Fruit fly (Drosophila melanogaster) whole organism, embryonic: Measurements from ENCODE around the gene Lamp1.
A peak's percentile ranks its signal among the peaks of the same experiment; 100 is the strongest.

Experiments used
- Atf-2 ChIP-seq: fragments of 200-800 bp; sonication (Bioruptor generic); optimal IDR thresholded peaks from 2 replicates; lab custom pipeline; 2016; ENCODE audit warnings: missing biosample characterization, missing genetic modification characterization
- Bgb ChIP-seq: fragments of 200-800 bp; sonication (Bioruptor generic); IDR thresholded peaks from 2 replicates; pipeline ENCODE4 v1.3.6; 2022; ENCODE audit warnings: missing biosample characterization, missing genetic modification characterization; ENCODE audit not compliant: partially characterized antibody
- Bteb2 ChIP-seq: fragments of 200-800 bp; sonication (Bioruptor generic); optimal IDR thresholded peaks from 2 replicates; lab custom pipeline; 2016; ENCODE audit warnings: missing biosample characterization, missing genetic modification characterization
- CG10209 ChIP-seq: fragments of 200-800 bp; sonication (Bioruptor generic); optimal IDR thresholded peaks from 3 replicates; lab custom pipeline; 2017; ENCODE audit warnings: missing biosample characterization, mild to moderate bottlenecking, missing genetic modification characterization, missing genetic modification reagents
- CG10366 ChIP-seq: fragments of 200-800 bp; sonication (Bioruptor generic); IDR thresholded peaks from 2 replicates; pipeline ENCODE4 v1.3.6; 2022; ENCODE audit warnings: missing biosample characterization, missing genetic modification characterization
- CG11085 ChIP-seq: fragments of 200-800 bp; sonication (Bioruptor generic); IDR thresholded peaks from 2 replicates; pipeline ENCODE4 v1.3.6; 2022; ENCODE audit warnings: missing biosample characterization, missing genetic modification characterization
- CG11723 ChIP-seq: fragments of 200-800 bp; sonication (Bioruptor generic); optimal IDR thresholded peaks from 2 replicates; lab custom pipeline; 2017; ENCODE audit warnings: missing biosample characterization, mild to moderate bottlenecking, missing genetic modification characterization
- CG12391 ChIP-seq: fragments of 200-800 bp; sonication (Bioruptor generic); optimal IDR thresholded peaks from 3 replicates; lab custom pipeline; 2018; ENCODE audit warnings: missing biosample characterization, mild to moderate bottlenecking, missing genetic modification characterization, moderate library complexity
- CG13775 ChIP-seq: fragments of 200-800 bp; sonication (Bioruptor generic); optimal IDR thresholded peaks from 3 replicates; lab custom pipeline; 2017; ENCODE audit warnings: missing biosample characterization, mild to moderate bottlenecking, missing genetic modification characterization
- CG1603 ChIP-seq: fragments of 200-800 bp; sonication (Bioruptor generic); optimal IDR thresholded peaks from 2 replicates; lab custom pipeline; 2019; ENCODE audit warnings: missing biosample characterization, mild to moderate bottlenecking, missing genetic modification characterization, moderate library complexity
- CG2120 ChIP-seq: fragments of 200-800 bp; sonication (Bioruptor generic); optimal IDR thresholded peaks from 3 replicates; lab custom pipeline; 2016; ENCODE audit warnings: missing biosample characterization, missing genetic modification characterization
- CG2678 ChIP-seq: fragments of 200-800 bp; sonication (Bioruptor generic); optimal IDR thresholded peaks from 3 replicates; lab custom pipeline; 2019; ENCODE audit warnings: missing biosample characterization, mild to moderate bottlenecking, missing genetic modification characterization, moderate library complexity
- CG30431 ChIP-seq: fragments of 200-800 bp; sonication (Bioruptor generic); optimal IDR thresholded peaks from 2 replicates; lab custom pipeline; 2017; ENCODE audit warnings: missing biosample characterization, missing genetic modification characterization
- CG3163 ChIP-seq: fragments of 200-800 bp; sonication (Bioruptor generic); optimal IDR thresholded peaks from 3 replicates; lab custom pipeline; 2016; ENCODE audit warnings: missing biosample characterization, missing genetic modification characterization
- CG3838 ChIP-seq: fragments of 200-800 bp; sonication (Bioruptor generic); optimal IDR thresholded peaks from 3 replicates; lab custom pipeline; 2016; ENCODE audit warnings: missing biosample characterization, missing genetic modification characterization
- CG4820 ChIP-seq: fragments of 200-800 bp; sonication (Bioruptor generic); optimal IDR thresholded peaks from 3 replicates; lab custom pipeline; 2016; ENCODE audit warnings: missing biosample characterization, missing genetic modification characterization
- CG4854 ChIP-seq: fragments of 200-800 bp; sonication (Bioruptor generic); optimal IDR thresholded peaks from 2 replicates; lab custom pipeline; 2016; ENCODE audit warnings: missing biosample characterization, missing genetic modification characterization, inconsistent platforms
- CG6791 ChIP-seq: fragments of 200-800 bp; sonication (Bioruptor generic); IDR thresholded peaks from 3 replicates; pipeline ENCODE4 v1.3.6; 2022; ENCODE audit warnings: missing biosample characterization, missing genetic modification characterization; ENCODE audit not compliant: partially characterized antibody
- CG8924 ChIP-seq: fragments of 200-800 bp; optimal IDR thresholded peaks from 3 replicates; lab custom pipeline; 2019; ENCODE audit warnings: missing biosample characterization, mild to moderate bottlenecking, missing genetic modification characterization, moderate library complexity
- CoRest ChIP-seq: fragments of 200-800 bp; sonication (Bioruptor generic); optimal IDR thresholded peaks from 3 replicates; lab custom pipeline; 2018; ENCODE audit warnings: missing biosample characterization, mild to moderate bottlenecking, missing genetic modification characterization, moderate library complexity
- Dip3 ChIP-seq: fragments of 200-800 bp; sonication (Bioruptor generic); optimal IDR thresholded peaks from 3 replicates; lab custom pipeline; 2016; ENCODE audit warnings: missing biosample characterization, missing genetic modification characterization
- Fer3 ChIP-seq: fragments of 200-800 bp; sonication (Bioruptor generic); optimal IDR thresholded peaks from 2 replicates; lab custom pipeline; 2018; ENCODE audit warnings: missing biosample characterization, mild to moderate bottlenecking, missing genetic modification characterization, moderate library complexity
- Hsf ChIP-seq: fragments of 200-800 bp; sonication (Bioruptor generic); optimal IDR thresholded peaks from 3 replicates; lab custom pipeline; 2016; ENCODE audit warnings: missing biosample characterization, missing genetic modification characterization
- MBD-R2 ChIP-seq: fragments of 200-800 bp; sonication (Bioruptor generic); IDR thresholded peaks from 2 replicates; pipeline ENCODE4 v1.3.6; 2022; ENCODE audit warnings: missing biosample characterization, missing genetic modification characterization
- Mes4 ChIP-seq: fragments of 200-800 bp; sonication (Bioruptor generic); optimal IDR thresholded peaks from 2 replicates; lab custom pipeline; 2016; ENCODE audit warnings: missing biosample characterization, missing genetic modification characterization
- NC2β ChIP-seq: fragments of 200-800 bp; sonication (Bioruptor generic); optimal IDR thresholded peaks from 2 replicates; lab custom pipeline; 2016; ENCODE audit warnings: missing biosample characterization, missing genetic modification characterization
- NfI ChIP-seq: fragments of 200-800 bp; sonication (Bioruptor generic); optimal IDR thresholded peaks from 3 replicates; lab custom pipeline; 2018; ENCODE audit warnings: missing biosample characterization, mild to moderate bottlenecking, missing genetic modification characterization, moderate library complexity
- Sry-δ ChIP-seq: fragments of 200-800 bp; sonication (Bioruptor generic); optimal IDR thresholded peaks from 2 replicates; lab custom pipeline; 2016; ENCODE audit warnings: missing biosample characterization, missing genetic modification characterization
- Stat92E ChIP-seq, 3 experiments: fragments of >200 bp in 2 of 3; fragments of 200-800 bp in 1 of 3; sonication (Bioruptor generic) in 1 of 3; optimal IDR thresholded peaks; 2 replicates each; lab custom pipeline; 2017 to 2019; ENCODE audit warnings: missing biosample characterization in 3 of 3, missing genetic modification characterization in 3 of 3, mild to moderate bottlenecking in 1 of 3, moderate library complexity in 1 of 3
- YL-1 ChIP-seq: fragments of 200-800 bp; sonication (Bioruptor generic); optimal IDR thresholded peaks from 3 replicates; lab custom pipeline; 2017; ENCODE audit warnings: missing biosample characterization, mild to moderate bottlenecking, missing genetic modification characterization
- az2 ChIP-seq: fragments of 200-800 bp; sonication (Bioruptor generic); optimal IDR thresholded peaks from 3 replicates; lab custom pipeline; 2016; ENCODE audit warnings: missing biosample characterization, missing genetic modification characterization
- bsh ChIP-seq, 2 experiments: fragments of 200-800 bp; sonication (Bioruptor generic); optimal IDR thresholded peaks; 2 replicates each; lab custom pipeline; 2017 to 2018; ENCODE audit warnings: mild to moderate bottlenecking in 2 of 2, missing biosample characterization in 2 of 2, missing genetic modification characterization in 2 of 2, moderate library complexity in 1 of 2
- chinmo ChIP-seq: fragments of 200-800 bp; sonication (Bioruptor generic); IDR thresholded peaks from 4 replicates; pipeline ENCODE4 v1.3.6; 2022; ENCODE audit warnings: missing biosample characterization, missing genetic modification characterization; ENCODE audit not compliant: partially characterized antibody
- dmrt11E ChIP-seq: fragments of 200-800 bp; sonication (Bioruptor generic); optimal IDR thresholded peaks from 3 replicates; lab custom pipeline; 2018; ENCODE audit warnings: missing biosample characterization, mild to moderate bottlenecking, missing genetic modification characterization, moderate library complexity
- dmrt99B ChIP-seq: fragments of 200-800 bp; sonication (Bioruptor generic); optimal IDR thresholded peaks from 2 replicates; lab custom pipeline; 2018; ENCODE audit warnings: missing biosample characterization, mild to moderate bottlenecking, missing genetic modification characterization, moderate library complexity
- dysf ChIP-seq: fragments of 200-800 bp; sonication (Bioruptor generic); IDR thresholded peaks from 3 replicates; pipeline ENCODE4 v1.3.6; 2022; ENCODE audit warnings: missing biosample characterization, missing genetic modification characterization
- fu2 ChIP-seq: fragments of 200-800 bp; sonication (Bioruptor generic); optimal IDR thresholded peaks from 2 replicates; lab custom pipeline; 2016; ENCODE audit warnings: missing biosample characterization, missing genetic modification characterization
- gsb-n ChIP-seq: fragments of 200-800 bp; sonication (Bioruptor generic); optimal IDR thresholded peaks from 3 replicates; lab custom pipeline; 2018; ENCODE audit warnings: missing biosample characterization, mild to moderate bottlenecking, missing genetic modification characterization
- h ChIP-seq: fragments of >200 bp; optimal IDR thresholded peaks from 2 replicates; lab custom pipeline; 2017
- lola ChIP-seq, 3 experiments: fragments of >200 bp in 2 of 3; fragments of 200-800 bp in 1 of 3; sonication (Bioruptor generic) in 1 of 3; optimal IDR thresholded peaks; 2 replicates each; lab custom pipeline; 2017 to 2019; ENCODE audit warnings: missing biosample characterization in 3 of 3, missing genetic modification characterization in 3 of 3, mild to moderate bottlenecking in 1 of 3, moderate library complexity in 1 of 3
- odd ChIP-seq: fragments of 200-800 bp; sonication (Bioruptor generic); optimal IDR thresholded peaks from 2 replicates; lab custom pipeline; 2017; ENCODE audit warnings: missing biosample characterization, mild to moderate bottlenecking, missing genetic modification characterization
- otp ChIP-seq: fragments of 200-800 bp; sonication (Bioruptor generic); IDR thresholded peaks from 3 replicates; pipeline ENCODE4, ENCODE4 v1.3.6; 2022; ENCODE audit warnings: missing biosample characterization, missing genetic modification characterization
- pan ChIP-seq, 4 experiments: fragments of >200 bp in 3 of 4; fragments of 200-800 bp in 1 of 4; sonication (Bioruptor generic) in 1 of 4; optimal IDR thresholded peaks in 3 of 4; IDR thresholded peaks in 1 of 4; 2 replicates each; pipeline versions ENCODE4 v1.3.6 to Lab custom; 2017 to 2022; ENCODE audit warnings: missing biosample characterization in 2 of 4, missing genetic modification characterization in 2 of 4, mixed read lengths in 1 of 4
- rib ChIP-seq: fragments of 200-800 bp; sonication (Bioruptor generic); IDR thresholded peaks from 2 replicates; pipeline ENCODE4 v1.3.6; 2022; ENCODE audit warnings: missing biosample characterization, missing genetic modification characterization
- sc ChIP-seq, 3 experiments: fragments of >200 bp in 2 of 3; fragments of 200-800 bp in 1 of 3; sonication (Bioruptor generic) in 1 of 3; optimal IDR thresholded peaks; 2 replicates in 2 of 3; 3 replicates in 1 of 3; lab custom pipeline; 2017; ENCODE audit warnings: mild to moderate bottlenecking in 1 of 3, missing biosample characterization in 1 of 3, missing genetic modification characterization in 1 of 3, missing genetic modification reagents in 1 of 3
- slp2 ChIP-seq: fragments of 200-800 bp; sonication (Bioruptor generic); optimal IDR thresholded peaks from 2 replicates; lab custom pipeline; 2016; ENCODE audit warnings: missing biosample characterization, missing genetic modification characterization
- vvl ChIP-seq: fragments of 200-800 bp; sonication (Bioruptor generic); IDR thresholded peaks from 2 replicates; pipeline ENCODE4 v1.3.6; 2022; ENCODE audit warnings: missing biosample characterization, missing genetic modification characterization

Lamp1 gene

dm6 chr2L:21618738-21619431 lies 45.7 kb downstream of the Lamp1 start (continued):
- TF ChIP-seq lola (GFP tag; optimal IDR thresholded peaks at IDR 0.05; lab: Kevin White, UChicago) (peak in 1 of 3 experiments; percentile 68), Stat92E (GFP tag; optimal IDR thresholded peaks at IDR 0.05; lab: Kevin White, UChicago) (peak in 1 of 3 experiments; percentile 98), chinmo (GFP tag; lab: Robert Waterston, UW) (0 out of 4 replicates have a peak, but pooled peaks have one; percentile 53), MBD-R2 (GFP tag; lab: Robert Waterston, UW) (no peak), CG1603 (tag; lab: Kevin White, UChicago) (peak; percentile 9), odd (GFP tag; lab: Kevin White, UChicago) (peak; percentile 1), dysf (no peak), CG10209 (GFP tag; lab: Kevin White, UChicago) (peak; percentile 23), NC2β (peak; percentile 8), CG11723 (no peak), vvl (GFP tag; lab: Robert Waterston, UW) (peak; percentile 7; the same call in 1 of the 2 replicates), CG4820 (peak; percentile 12), az2 (GFP tag; lab: Kevin White, UChicago) (peak; percentile 41), CG8924 (tag; lab: Kevin White, UChicago) (peak; percentile 31), YL-1 (GFP tag; lab: Kevin White, UChicago) (no peak), CG6791 (0 out of 3 replicates have a peak, but pooled peaks have one; percentile 18), Dip3 (peak; percentile 15), CG3838 (GFP tag; lab: Kevin White, UChicago) (no peak), slp2 (GFP tag; lab: Kevin White, UChicago) (peak; percentile 28), otp (GFP tag; lab: Robert Waterston, UW) (peak; percentile 45; the same call in 1 of the 3 replicates), CG12391 (tag; lab: Kevin White, UChicago) (peak; percentile 9), NfI (GFP tag; lab: Kevin White, UChicago) (peak; percentile 30), dmrt99B (peak; percentile 52), CG3163 (GFP tag; lab: Kevin White, UChicago) (peak; percentile 18), Mes4 (GFP tag; lab: Kevin White, UChicago) (no peak), CG11085 (GFP tag; lab: Robert Waterston, UW) (no peak), fu2 (no peak), dmrt11E (peak; percentile 63), Sry-δ (GFP tag; lab: Kevin White, UChicago) (peak; percentile 19), CG13775 (peak; percentile 49), rib (GFP tag; lab: Robert Waterston, UW) (peak; percentile 57; the same call in 1 of the 2 replicates), gsb-n (peak; percentile 26), CG2120 (GFP tag; lab: Kevin White, UChicago) (peak; percentile 54), CoRest (tag; lab: Kevin White, UChicago) (peak; percentile 44), CG10366 (GFP tag; lab: Robert Waterston, UW) (0 out of 2 replicates have a peak, but pooled peaks have one; percentile 21), Bteb2 (GFP tag; lab: Kevin White, UChicago) (no peak), bsh (GFP tag; optimal IDR thresholded peaks at IDR 0.05; lab: Kevin White, UChicago) (peak in 1 of 2 experiments; percentile 49), Bgb (peak; percentile 38; the same call in 1 of the 2 replicates), Hsf (GFP tag; lab: Kevin White, UChicago) (peak; percentile 22), sc (optimal IDR thresholded peaks at IDR 0.05; lab: Kevin White, UChicago) (no peak), sc (GFP tag; optimal IDR thresholded peaks at IDR 0.05; lab: Kevin White, UChicago) (peak; percentile 41), CG2678 (peak; percentile 61), pan (optimal IDR thresholded peaks at IDR 0.05; lab: Kevin White, UChicago) (peak in 1 of 2 experiments; percentile 66), pan (GFP tag; optimal IDR thresholded peaks at IDR 0.05 in 1 of 2, IDR thresholded peaks at IDR 0.05 in 1 of 2) (peak in 1 of 2 experiments; percentile 36), h (no peak), CG4854 (no peak), CG30431 (GFP tag; lab: Kevin White, UChicago) (peak; percentile 3), Fer3 (tag; lab: Kevin White, UChicago) (peak; percentile 24), Atf-2 (GFP tag; lab: Kevin White, UChicago) (peak; percentile 26)
